Worm (Caenorhabditis elegans) whole organism, midembryonic: ENCODE measurements around the gene ugt-55.

ENCODE experiments used
- T22C8.4 ChIP-seq: fragments of 200-800 bp; sonication (Bioruptor generic); IDR thresholded peaks from 2 replicates; pipeline ENCODE4 v1.3.6; 2022; ENCODE audit warnings: missing genetic modification characterization, missing compliant biosample characterization
- klf-2 ChIP-seq: fragments of 200-800 bp; sonication (Bioruptor generic); conservative IDR thresholded peaks from 2 replicates; pipeline ENCODE4 v1.3.6; 2022; ENCODE audit warnings: missing genetic modification reagents, missing genetic modification characterization, missing compliant biosample characterization
- med-1 ChIP-seq: sonication (generic microtip); optimal IDR thresholded peaks from 2 replicates; lab custom pipeline; 2017; ENCODE audit warnings: missing genetic modification characterization, mild to moderate bottlenecking, missing compliant biosample characterization, antibody characterized with exemption, missing genetic modification reagents; ENCODE audit not compliant: insufficient read depth
- ref-1 ChIP-seq: fragments of 200-800 bp; sonication (Bioruptor generic); conservative IDR thresholded peaks from 2 replicates; pipeline ENCODE4 v1.3.6; 2022; ENCODE audit warnings: missing genetic modification reagents, missing genetic modification characterization, missing compliant biosample characterization
- tab-1 ChIP-seq: fragments of 200-800 bp; sonication (Bioruptor generic); IDR thresholded peaks from 2 replicates; pipeline ENCODE4 v1.3.6; 2022; ENCODE audit warnings: missing genetic modification characterization, missing compliant biosample characterization

- TF ChIP-seq T22C8.4 (GFP tag; lab: Robert Waterston, UW): no peak
- TF ChIP-seq ref-1 (GFP tag; lab: Robert Waterston, UW): no peak
- no peak for TF ChIP-seq med-1
- TF ChIP-seq tab-1 (GFP tag; lab: Robert Waterston, UW): no peak
- TF ChIP-seq klf-2 (GFP tag; lab: Robert Waterston, UW): no peak
Measured at ce11 chrV:12300780-12301460, 44.4 kb downstream of the ugt-55 start.
